Fruit fly (Drosophila melanogaster): ENCODE results near the gene Sec16.

The Sec16 gene

dm6 chrX:12578701-12579372 lies 17.0 kb upstream of the Sec16 start (continued):
- TF ChIP-seq ro (GFP tag; IDR thresholded peaks at IDR 0.05) = no peak
- no peak for TF ChIP-seq TFAM (GFP tag; optimal IDR thresholded peaks at IDR 0.05)
- TF ChIP-seq Dll (GFP tag; IDR thresholded peaks at IDR 0.05; ENCODE audit: partially characterized antibody) = no peak
- no peak for TF ChIP-seq CG18011 (GFP tag; optimal IDR thresholded peaks at IDR 0.05)
- TF ChIP-seq CG17385 (GFP tag; optimal IDR thresholded peaks at IDR 0.05) = peak; percentile 40
- no peak for TF ChIP-seq CG3838 (GFP tag; optimal IDR thresholded peaks at IDR 0.05)
- TF ChIP-seq Lim3 (GFP tag; IDR thresholded peaks at IDR 0.05) = no peak
- peak; percentile 16 for TF ChIP-seq zen (tag; optimal IDR thresholded peaks at IDR 0.05)
- 0 out of 3 replicates have a peak, but pooled peaks have one; percentile 18 for TF ChIP-seq CG11560 (tag; IDR thresholded peaks at IDR 0.05)
- TF ChIP-seq CG1792 (GFP tag; optimal IDR thresholded peaks at IDR 0.05) = no peak
- no peak for TF ChIP-seq btn (GFP tag; optimal IDR thresholded peaks at IDR 0.05)
- TF ChIP-seq CG8765 (GFP tag; IDR thresholded peaks at IDR 0.05) = no peak
- TF ChIP-seq CG15601 (tag; optimal IDR thresholded peaks at IDR 0.05) = peak; percentile 65
- no peak for TF ChIP-seq CG5953 (GFP tag; IDR thresholded peaks at IDR 0.05)
- TF ChIP-seq gsb-n (tag; optimal IDR thresholded peaks at IDR 0.05) = peak; percentile 58
- TF ChIP-seq Usf (GFP tag; optimal IDR thresholded peaks at IDR 0.05) = no peak
- no peak for TF ChIP-seq pum (GFP tag; optimal IDR thresholded peaks at IDR 0.05)
- TF ChIP-seq CG17829 (tag; optimal IDR thresholded peaks at IDR 0.05) = peak; percentile 49
- peak; percentile 73 for TF ChIP-seq unpg (GFP tag; optimal IDR thresholded peaks at IDR 0.05)
- TF ChIP-seq Spps (tag; optimal IDR thresholded peaks at IDR 0.05) = no peak
- peak; percentile 48 for TF ChIP-seq az2 (GFP tag; optimal IDR thresholded peaks at IDR 0.05)
- TF ChIP-seq pnt (GFP tag; optimal IDR thresholded peaks at IDR 0.05) = peak; percentile 4
- TF ChIP-seq Drgx (GFP tag; IDR thresholded peaks at IDR 0.05) = no peak; the same call in none of the 2 replicates
- TF ChIP-seq CG8359 (GFP tag; optimal IDR thresholded peaks at IDR 0.05; ENCODE audit: borderline replicate concordance) = peak; percentile 15
- no peak for TF ChIP-seq CG18764 (GFP tag; optimal IDR thresholded peaks at IDR 0.05)
- TF ChIP-seq slp2 (GFP tag; optimal IDR thresholded peaks at IDR 0.05) = no peak
- no peak for TF ChIP-seq CG1647 (GFP tag; optimal IDR thresholded peaks at IDR 0.05)
- TF ChIP-seq NC2α (GFP tag; optimal IDR thresholded peaks at IDR 0.05) = no peak
- no peak for TF ChIP-seq Dbx (GFP tag; IDR thresholded peaks at IDR 0.05)
- TF ChIP-seq nom (GFP tag; optimal IDR thresholded peaks at IDR 0.05) = no peak
- no peak for TF ChIP-seq CkIIα-i1 (GFP tag; IDR thresholded peaks at IDR 0.05)
- TF ChIP-seq kay (GFP tag; optimal IDR thresholded peaks at IDR 0.05) = no peak
- no peak for TF ChIP-seq Nf-YA (GFP tag; IDR thresholded peaks at IDR 0.05)
- no peak for TF ChIP-seq CG6175 (GFP tag; IDR thresholded peaks at IDR 0.05)
- TF ChIP-seq CG34224 (GFP tag; IDR thresholded peaks at IDR 0.05; ENCODE audit: partially characterized antibody) = peak; percentile 20; the same call in 1 of the 3 replicates
- TF ChIP-seq chm (GFP tag; IDR thresholded peaks at IDR 0.05) = no peak
- no peak for TF ChIP-seq E2f1 (GFP tag; IDR thresholded peaks at IDR 0.05)
- TF ChIP-seq Gsc (GFP tag; IDR thresholded peaks at IDR 0.05) = no peak
- no peak for TF ChIP-seq CG34422 (GFP tag; IDR thresholded peaks at IDR 0.05)
- no peak for TF ChIP-seq Scr (GFP tag; IDR thresholded peaks at IDR 0.05; ENCODE audit: partially characterized antibody)
- TF ChIP-seq Oaz (GFP tag; IDR thresholded peaks at IDR 0.05) = 0 out of 2 replicates have a peak, but pooled peaks have one; percentile 29
- no peak; the same call in 1 of the 2 replicates for TF ChIP-seq MBD-R2 (GFP tag; IDR thresholded peaks at IDR 0.05)
- TF ChIP-seq mam (GFP tag; optimal IDR thresholded peaks at IDR 0.05) = peak; percentile 11
- TF ChIP-seq lmd (GFP tag; IDR thresholded peaks at IDR 0.05) = peak; percentile 54
- no peak for TF ChIP-seq gfzf (GFP tag; optimal IDR thresholded peaks at IDR 0.05)
- TF ChIP-seq CG31224 (GFP tag; IDR thresholded peaks at IDR 0.05) = no peak
- no peak for TF ChIP-seq dan (GFP tag; IDR thresholded peaks at IDR 0.05)
- no peak for TF ChIP-seq CG7745 (tag; optimal IDR thresholded peaks at IDR 0.05)
- TF ChIP-seq row (GFP tag; IDR thresholded peaks at IDR 0.05) = peak; percentile 76
- peak; percentile 45 for TF ChIP-seq CG9817 (tag; optimal IDR thresholded peaks at IDR 0.05)
- no peak for TF ChIP-seq grn (GFP tag; optimal IDR thresholded peaks at IDR 0.05)
